Worm (Caenorhabditis elegans): ENCODE data around the gene E_BE45912.2.

E_BE45912.2 gene

DNA sequence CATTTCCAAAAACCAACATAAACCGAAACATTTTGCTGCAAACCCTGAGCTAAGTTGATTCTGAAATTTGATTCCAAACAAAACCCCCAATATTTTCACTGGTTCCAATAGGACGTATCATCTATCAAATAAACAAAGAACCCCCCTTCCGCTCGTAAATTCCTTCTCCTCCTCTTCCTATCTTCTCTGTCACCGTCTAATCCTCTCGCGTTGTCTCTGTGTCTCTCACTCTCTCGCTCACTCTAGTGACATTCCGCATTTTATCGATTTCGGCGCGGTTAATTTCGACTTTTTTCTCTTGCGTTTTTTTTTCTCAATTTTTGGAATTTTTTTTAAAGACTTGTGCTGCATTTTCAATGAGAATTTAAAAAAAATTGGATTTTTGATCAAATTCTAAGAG is 48.9 kb downstream of the E_BE45912.2 start (continued):
- TF ChIP-seq mef-2 (tag; optimal IDR thresholded peaks at IDR 0.05) (no peak), nhr-20 (tag; optimal IDR thresholded peaks at IDR 0.05) (peak; percentile 20), lin-13 (GFP tag; optimal IDR thresholded peaks at IDR 0.05) (no peak), zip-4 (GFP tag; optimal IDR thresholded peaks at IDR 0.05) (no peak), mep-1 (tag; optimal IDR thresholded peaks at IDR 0.05) (no peak), fkh-4 (tag; optimal IDR thresholded peaks at IDR 0.05; ENCODE audit: borderline replicate concordance) (no peak), unc-30 (tag; optimal IDR thresholded peaks at IDR 0.05) (no peak), rnt-1 (tag; optimal IDR thresholded peaks at IDR 0.05) (peak; percentile 60), unc-130 (tag; optimal IDR thresholded peaks at IDR 0.05) (no peak), efl-1 (optimal IDR thresholded peaks at IDR 0.05) (peak; percentile 58 to 62), efl-1 (GFP tag; optimal IDR thresholded peaks at IDR 0.05 in 1 of 2) (peak; percentile 40 to 50), ceh-82 (tag; optimal IDR thresholded peaks at IDR 0.05) (peak; percentile 13 to 68 (median 40)), irx-1 (tag; optimal IDR thresholded peaks at IDR 0.05) (peak; percentile 27), alr-1 (tag; optimal IDR thresholded peaks at IDR 0.05; ENCODE audit: borderline replicate concordance) (no peak)

DNA sequence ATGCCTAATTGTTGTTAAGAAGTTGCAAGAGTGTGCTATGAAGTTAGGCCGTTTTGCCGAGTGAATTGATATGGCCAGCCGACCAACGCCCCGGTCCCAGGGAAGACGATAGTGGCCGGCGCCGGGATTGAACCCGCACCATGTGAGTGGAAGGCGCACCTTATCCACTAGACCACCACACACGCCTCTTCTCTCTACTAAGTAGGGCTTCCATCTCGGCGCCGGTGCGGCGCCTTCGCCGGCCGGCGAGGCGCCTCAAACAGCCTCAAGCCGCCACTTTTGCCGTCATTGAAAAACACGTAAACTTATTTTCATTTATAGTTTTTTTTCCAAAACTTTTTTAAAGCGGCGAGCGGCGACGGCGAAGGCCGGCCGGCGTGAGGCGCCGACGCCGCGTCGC is 52.0 kb downstream of the E_BE45912.2 start:
- TF ChIP-seq lin-13 (GFP tag; optimal IDR thresholded peaks at IDR 0.05) (no peak), ztf-4 (tag; optimal IDR thresholded peaks at IDR 0.05) (no peak), grh-1 (GFP tag; IDR thresholded peaks at IDR 0.05) (no peak), efl-1 (optimal IDR thresholded peaks at IDR 0.05) (no peak), efl-1 (GFP tag; optimal IDR thresholded peaks at IDR 0.05 in 1 of 2) (peak in 1 of 2 experiments; percentile 23)

All from whole organism, L1 larva.